Worm (Caenorhabditis elegans) whole organism, young adult: Measurements from ENCODE around the gene dmsr-10.

ENCODE experiments used
- F39B2.1 ChIP-seq: fragments of 200-800 bp; sonication (Bioruptor generic); IDR thresholded peaks from 2 replicates; pipeline ENCODE4 v1.3.6; 2022; ENCODE audit warnings: missing genetic modification reagents, missing genetic modification characterization, missing compliant biosample characterization
- Y67H2A.10 ChIP-seq: fragments of 200-800 bp; sonication (Bioruptor generic); conservative IDR thresholded peaks from 2 replicates; pipeline ENCODE4 v1.3.6; 2022; ENCODE audit warnings: missing genetic modification reagents, missing genetic modification characterization, missing compliant biosample characterization
- dox-1 ChIP-seq: fragments of 200-800 bp; sonication (Bioruptor generic); IDR thresholded peaks from 2 replicates; pipeline ENCODE4 v1.3.6; 2022; ENCODE audit warnings: missing genetic modification reagents, missing genetic modification characterization, missing compliant biosample characterization
- him-1 ChIP-seq: sonication (generic microtip); optimal IDR thresholded peaks from 2 replicates; lab custom pipeline; 2016; ENCODE audit warnings: missing genotype, missing genetic modification reagents, missing genetic modification characterization, missing compliant biosample characterization
- hlh-26 ChIP-seq: fragments of 200-800 bp; sonication (Bioruptor generic); conservative IDR thresholded peaks from 2 replicates; pipeline ENCODE4 v1.3.6; 2022; ENCODE audit warnings: missing genetic modification reagents, missing genetic modification characterization, missing compliant biosample characterization
- mxl-1 ChIP-seq: sonication (generic microtip); optimal IDR thresholded peaks from 2 replicates; lab custom pipeline; 2016; ENCODE audit warnings: missing genetic modification characterization, missing compliant biosample characterization
- nfya-1 ChIP-seq: sonication (generic microtip); optimal IDR thresholded peaks from 2 replicates; lab custom pipeline; 2017; ENCODE audit warnings: antibody characterized with exemption, missing compliant biosample characterization, missing genetic modification characterization, borderline replicate concordance; ENCODE audit not compliant: insufficient read depth
- nhr-27 ChIP-seq: fragments of 200-800 bp; sonication (Bioruptor generic); optimal IDR thresholded peaks from 2 replicates; lab custom pipeline; 2018; ENCODE audit warnings: mild to moderate bottlenecking, missing genetic modification characterization, moderate library complexity, missing compliant biosample characterization
- pha-4 ChIP-seq: fragments of 150-350 bp; sonication (generic microtip); optimal IDR thresholded peaks from 2 replicates; lab custom pipeline; 2014; ENCODE audit warnings: missing biosample characterization, missing genetic modification reagents, missing genetic modification characterization
- snpc-1.3 ChIP-seq: sonication (generic microtip); optimal IDR thresholded peaks from 2 replicates; lab custom pipeline; 2017; ENCODE audit warnings: missing genetic modification characterization, mild to moderate bottlenecking, missing compliant biosample characterization, antibody characterized with exemption, moderate library complexity, missing genotype, missing genetic modification reagents; ENCODE audit not compliant: insufficient read depth

DNA sequence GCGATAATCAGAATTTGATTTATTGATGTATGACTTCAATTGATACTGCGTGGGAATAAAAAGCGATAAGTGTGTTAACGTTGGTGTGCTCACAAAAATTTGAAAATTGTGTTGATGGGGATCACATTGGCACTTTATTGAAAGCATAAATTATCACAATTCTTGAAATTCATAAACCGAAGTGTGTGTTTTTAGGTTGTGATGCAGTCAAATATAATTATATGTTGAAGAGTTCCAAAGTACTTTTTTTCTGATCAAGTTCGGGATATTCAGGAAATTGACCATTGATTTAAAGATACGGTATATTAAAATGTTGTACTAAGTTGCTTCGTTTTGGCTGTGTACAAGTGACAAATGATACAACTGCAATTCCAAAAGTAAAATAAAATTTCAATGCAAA, 26.0 kb downstream of the dmsr-10 start, which contains the start of gene srh-28:
- no peak for TF ChIP-seq Y67H2A.10 (GFP tag; lab: Robert Waterston, UW)
- TF ChIP-seq pha-4 (tag; lab: Kevin White, UChicago), result no peak
- TF ChIP-seq him-1 (tag; lab: Kevin White, UChicago), result no peak
- no peak for TF ChIP-seq dox-1 (GFP tag; lab: Robert Waterston, UW)
- TF ChIP-seq mxl-1 (tag; lab: Kevin White, UChicago), result no peak
- no peak for TF ChIP-seq nfya-1 (tag; lab: Kevin White, UChicago)
- TF ChIP-seq F39B2.1, result no peak
- TF ChIP-seq hlh-26 (GFP tag; lab: Robert Waterston, UW), result no peak
- no peak for TF ChIP-seq snpc-1.3
- no peak for TF ChIP-seq nhr-27 (tag; lab: Kevin White, UChicago)
